Fruit fly (Drosophila melanogaster) whole organism, embryonic: ENCODE results near the gene CG31157.

Source experiments
- Ada2b ChIP-seq: fragments of 200-800 bp; sonication (Bioruptor generic); IDR thresholded peaks from 2 replicates; pipeline ENCODE4 v1.3.6; 2022; ENCODE audit warnings: missing biosample characterization, missing genetic modification characterization
- Aef1 ChIP-seq: fragments of 200-800 bp; sonication (Bioruptor generic); IDR thresholded peaks from 3 replicates; pipeline ENCODE4 v1.3.6; 2022; ENCODE audit warnings: missing biosample characterization, missing genetic modification characterization
- Antp ChIP-seq: fragments of 200-800 bp; sonication (Bioruptor generic); optimal IDR thresholded peaks from 3 replicates; lab custom pipeline; 2016; ENCODE audit warnings: missing biosample characterization, missing genetic modification characterization
- CG10462 ChIP-seq: fragments of 200-800 bp; sonication (Bioruptor generic); optimal IDR thresholded peaks from 2 replicates; lab custom pipeline; 2016; ENCODE audit warnings: missing biosample characterization, missing genetic modification characterization
- CG11560 ChIP-seq: fragments of 200-800 bp; sonication (Bioruptor generic); IDR thresholded peaks from 3 replicates; pipeline ENCODE4 v1.3.6; 2022; ENCODE audit warnings: missing biosample characterization, missing genetic modification characterization
- CG11695 ChIP-seq: fragments of 200-800 bp; sonication (Bioruptor generic); IDR thresholded peaks from 3 replicates; pipeline ENCODE4 v1.3.6; 2022; ENCODE audit warnings: missing biosample characterization, missing genetic modification characterization
- CG11696 ChIP-seq: fragments of 200-800 bp; sonication (Bioruptor generic); IDR thresholded peaks from 2 replicates; pipeline ENCODE4 v1.3.6; 2022; ENCODE audit warnings: missing biosample characterization, missing genetic modification characterization
- CG17385 ChIP-seq: fragments of 200-800 bp; sonication (Bioruptor generic); optimal IDR thresholded peaks from 3 replicates; lab custom pipeline; 2018; ENCODE audit warnings: missing biosample characterization, mild to moderate bottlenecking, missing genetic modification characterization
- CG2116 ChIP-seq: fragments of 200-800 bp; sonication (Bioruptor generic); optimal IDR thresholded peaks from 3 replicates; lab custom pipeline; 2018; ENCODE audit warnings: missing biosample characterization, mild to moderate bottlenecking, missing genetic modification characterization
- CG2120 ChIP-seq: fragments of 200-800 bp; sonication (Bioruptor generic); optimal IDR thresholded peaks from 3 replicates; lab custom pipeline; 2016; ENCODE audit warnings: missing biosample characterization, missing genetic modification characterization
- CG4360 ChIP-seq: fragments of 200-800 bp; sonication (Bioruptor generic); IDR thresholded peaks from 2 replicates; pipeline ENCODE4 v1.3.6; 2022; ENCODE audit warnings: missing biosample characterization, missing genetic modification characterization
- CG6272 ChIP-seq: fragments of 200-800 bp; sonication (Bioruptor generic); IDR thresholded peaks from 2 replicates; pipeline ENCODE4 v1.3.6; 2022; ENCODE audit warnings: missing biosample characterization, missing genetic modification characterization
- CG6654 ChIP-seq: fragments of 200-800 bp; sonication (Bioruptor generic); optimal IDR thresholded peaks from 2 replicates; lab custom pipeline; 2017; ENCODE audit warnings: missing biosample characterization, mild to moderate bottlenecking, missing genetic modification characterization
- CG7372 ChIP-seq: fragments of 200-800 bp; sonication (Bioruptor generic); IDR thresholded peaks from 2 replicates; pipeline ENCODE4 v1.3.6; 2022; ENCODE audit warnings: missing biosample characterization, missing genetic modification characterization
- CG7963 ChIP-seq: fragments of 200-800 bp; sonication (Bioruptor generic); IDR thresholded peaks from 3 replicates; pipeline ENCODE4 v1.3.6; 2022; ENCODE audit warnings: missing biosample characterization, missing genetic modification characterization; ENCODE audit not compliant: partially characterized antibody
- CG8290 ChIP-seq, 3 experiments: fragments of 200-800 bp; sonication (Bioruptor generic); optimal IDR thresholded peaks; 2 replicates each; lab custom pipeline; 2016 to 2019; ENCODE audit warnings: missing biosample characterization in 3 of 3, missing genetic modification characterization in 3 of 3, mild to moderate bottlenecking in 2 of 3, moderate library complexity in 1 of 3
- CG8478 ChIP-seq: fragments of >200 bp; optimal IDR thresholded peaks from 2 replicates; lab custom pipeline; 2018
- CG9609 ChIP-seq: fragments of 200-800 bp; sonication (Bioruptor generic); optimal IDR thresholded peaks from 3 replicates; lab custom pipeline; 2016; ENCODE audit warnings: missing biosample characterization, missing genetic modification characterization
- CrebB ChIP-seq: fragments of 200-800 bp; sonication (Bioruptor generic); optimal IDR thresholded peaks from 3 replicates; lab custom pipeline; 2018; ENCODE audit warnings: missing biosample characterization, mild to moderate bottlenecking, missing genetic modification characterization
- Doc3 ChIP-seq: fragments of 200-800 bp; sonication (Bioruptor generic); IDR thresholded peaks from 3 replicates; pipeline ENCODE4 v1.3.6; 2022; ENCODE audit warnings: missing biosample characterization, missing genetic modification characterization; ENCODE audit not compliant: partially characterized antibody
- Dp ChIP-seq: fragments of 200-800 bp; sonication (Bioruptor generic); optimal IDR thresholded peaks from 2 replicates; lab custom pipeline; 2018; ENCODE audit warnings: missing biosample characterization, mild to moderate bottlenecking, missing genetic modification characterization, moderate library complexity
- H15 ChIP-seq: fragments of 200-800 bp; sonication (Bioruptor generic); IDR thresholded peaks from 3 replicates; pipeline ENCODE4 v1.3.6; 2022; ENCODE audit warnings: missing biosample characterization, missing genetic modification characterization
- HLH54F ChIP-seq: fragments of 200-800 bp; sonication (Bioruptor generic); optimal IDR thresholded peaks from 3 replicates; lab custom pipeline; 2016; ENCODE audit warnings: missing biosample characterization, missing genetic modification characterization
- HLHmδ ChIP-seq: fragments of 200-800 bp; sonication (Bioruptor generic); optimal IDR thresholded peaks from 2 replicates; lab custom pipeline; 2018; ENCODE audit warnings: missing biosample characterization, mild to moderate bottlenecking, missing genetic modification characterization, moderate library complexity
- Mad ChIP-seq: fragments of 200-800 bp; sonication (Bioruptor generic); optimal IDR thresholded peaks from 2 replicates; lab custom pipeline; 2016; ENCODE audit warnings: missing biosample characterization, missing genetic modification characterization
- Mes4 ChIP-seq: fragments of 200-800 bp; sonication (Bioruptor generic); optimal IDR thresholded peaks from 2 replicates; lab custom pipeline; 2016; ENCODE audit warnings: missing biosample characterization, missing genetic modification characterization
- Neu2 ChIP-seq: fragments of 200-800 bp; sonication (Bioruptor generic); optimal IDR thresholded peaks from 3 replicates; lab custom pipeline; 2016; ENCODE audit warnings: missing biosample characterization, missing genetic modification characterization, borderline replicate concordance
- Pdp1 ChIP-seq, 2 experiments: fragments of 200-800 bp; sonication (Bioruptor generic); optimal IDR thresholded peaks; 3 replicates each; lab custom pipeline; 2016; ENCODE audit warnings: missing biosample characterization in 2 of 2, missing genetic modification characterization in 2 of 2, mild to moderate bottlenecking in 1 of 2, moderate library complexity in 1 of 2
- Poxn ChIP-seq: fragments of 200-800 bp; sonication (Bioruptor generic); IDR thresholded peaks from 2 replicates; pipeline ENCODE4 v1.3.6; 2022; ENCODE audit warnings: missing biosample characterization, missing genetic modification characterization
- Stat92E ChIP-seq, 3 experiments: fragments of >200 bp in 2 of 3; fragments of 200-800 bp in 1 of 3; sonication (Bioruptor generic) in 1 of 3; optimal IDR thresholded peaks; 2 replicates each; lab custom pipeline; 2017 to 2019; ENCODE audit warnings: missing biosample characterization in 3 of 3, missing genetic modification characterization in 3 of 3, mild to moderate bottlenecking in 1 of 3, moderate library complexity in 1 of 3
- abd-A ChIP-seq: fragments of 200-800 bp; sonication (Bioruptor generic); optimal IDR thresholded peaks from 3 replicates; lab custom pipeline; 2019; ENCODE audit warnings: missing biosample characterization, mild to moderate bottlenecking, missing genetic modification characterization, moderate library complexity
- ato ChIP-seq: fragments of 200-800 bp; sonication (Bioruptor generic); IDR thresholded peaks from 2 replicates; pipeline ENCODE4 v1.3.6; 2022; ENCODE audit warnings: missing biosample characterization, missing genetic modification characterization; ENCODE audit not compliant: partially characterized antibody
- bsh ChIP-seq, 2 experiments: fragments of 200-800 bp; sonication (Bioruptor generic); optimal IDR thresholded peaks; 2 replicates each; lab custom pipeline; 2017 to 2018; ENCODE audit warnings: mild to moderate bottlenecking in 2 of 2, missing biosample characterization in 2 of 2, missing genetic modification characterization in 2 of 2, moderate library complexity in 1 of 2
- chinmo ChIP-seq: fragments of 200-800 bp; sonication (Bioruptor generic); IDR thresholded peaks from 4 replicates; pipeline ENCODE4 v1.3.6; 2022; ENCODE audit warnings: missing biosample characterization, missing genetic modification characterization; ENCODE audit not compliant: partially characterized antibody
- dmrt11E ChIP-seq: fragments of 200-800 bp; sonication (Bioruptor generic); optimal IDR thresholded peaks from 3 replicates; lab custom pipeline; 2018; ENCODE audit warnings: missing biosample characterization, mild to moderate bottlenecking, missing genetic modification characterization, moderate library complexity
- hkb ChIP-seq, 2 experiments: fragments of 200-800 bp in 1 of 2; fragments of >200 bp in 1 of 2; sonication (Bioruptor generic) in 1 of 2; IDR thresholded peaks in 1 of 2; optimal IDR thresholded peaks in 1 of 2; 2 replicates each; pipeline versions ENCODE4 v1.3.6 to Lab custom; 2017 to 2022; ENCODE audit warnings: missing biosample characterization in 1 of 2, missing genetic modification characterization in 1 of 2
- kah ChIP-seq: fragments of 200-800 bp; sonication (Bioruptor generic); optimal IDR thresholded peaks from 2 replicates; lab custom pipeline; 2018; ENCODE audit warnings: missing biosample characterization, mild to moderate bottlenecking, missing genetic modification characterization
- mld ChIP-seq: fragments of 200-800 bp; sonication (Bioruptor generic); IDR thresholded peaks from 3 replicates; pipeline ENCODE4 v1.3.6; 2022; ENCODE audit warnings: missing biosample characterization, missing genetic modification characterization; ENCODE audit not compliant: partially characterized antibody
- pan ChIP-seq, 4 experiments: fragments of >200 bp in 3 of 4; fragments of 200-800 bp in 1 of 4; sonication (Bioruptor generic) in 1 of 4; optimal IDR thresholded peaks in 3 of 4; IDR thresholded peaks in 1 of 4; 2 replicates each; pipeline versions ENCODE4 v1.3.6 to Lab custom; 2017 to 2022; ENCODE audit warnings: missing biosample characterization in 2 of 4, missing genetic modification characterization in 2 of 4, mixed read lengths in 1 of 4
- phol ChIP-seq: fragments of 200-800 bp; sonication (Bioruptor generic); optimal IDR thresholded peaks from 3 replicates; lab custom pipeline; 2018; ENCODE audit warnings: missing biosample characterization, mild to moderate bottlenecking, missing genetic modification characterization, moderate library complexity
- salm ChIP-seq: fragments of 200-800 bp; sonication (Bioruptor generic); optimal IDR thresholded peaks from 2 replicates; lab custom pipeline; 2018; ENCODE audit warnings: missing biosample characterization, mild to moderate bottlenecking, missing genetic modification characterization
- sens-2 ChIP-seq: fragments of 200-800 bp; sonication (Bioruptor generic); IDR thresholded peaks from 2 replicates; pipeline ENCODE4 v1.3.6; 2022; ENCODE audit warnings: missing biosample characterization, missing genetic modification characterization
- shn ChIP-seq: fragments of 200-800 bp; sonication (Bioruptor generic); optimal IDR thresholded peaks from 3 replicates; lab custom pipeline; 2016; ENCODE audit warnings: missing biosample characterization, missing genetic modification characterization
- tap ChIP-seq: fragments of 200-800 bp; optimal IDR thresholded peaks from 3 replicates; lab custom pipeline; 2019; ENCODE audit warnings: missing biosample characterization, mild to moderate bottlenecking, missing genetic modification characterization, moderate library complexity
- trh ChIP-seq: fragments of 200-800 bp; sonication (Bioruptor generic); optimal IDR thresholded peaks from 2 replicates; lab custom pipeline; 2016; ENCODE audit warnings: missing biosample characterization, missing genetic modification characterization
- ttk ChIP-seq: fragments of 200-800 bp; sonication (Bioruptor generic); IDR thresholded peaks from 2 replicates; pipeline ENCODE4 v2.1.2; 2022; ENCODE audit warnings: missing biosample characterization, missing genetic modification characterization
- tup ChIP-seq: fragments of 200-800 bp; sonication (Bioruptor generic); optimal IDR thresholded peaks from 2 replicates; lab custom pipeline; 2016; ENCODE audit warnings: missing biosample characterization, mild to moderate bottlenecking, missing genetic modification characterization, moderate library complexity
- unc-4 ChIP-seq: fragments of 200-800 bp; sonication (Bioruptor generic); IDR thresholded peaks from 2 replicates; pipeline ENCODE4 v1.3.6; 2022; ENCODE audit warnings: missing biosample characterization, missing genetic modification characterization; ENCODE audit not compliant: partially characterized antibody

CG31157 gene

dm6 chr3R:13068022-13068421 lies 20.5 kb downstream of the CG31157 start (continued):
- peak; percentile 85 for TF ChIP-seq Mes4
- peak; percentile 14 for TF ChIP-seq shn (GFP tag; lab: Kevin White, UChicago)
- TF ChIP-seq Stat92E (GFP tag; optimal IDR thresholded peaks at IDR 0.05; lab: Kevin White, UChicago): peak in 1 of 3 experiments; percentile 7
- peak; percentile 57 for TF ChIP-seq tup (GFP tag; lab: Kevin White, UChicago)
- TF ChIP-seq HLH54F (GFP tag; lab: Kevin White, UChicago): peak; percentile 12
- TF ChIP-seq ato: no peak
- TF ChIP-seq hkb (optimal IDR thresholded peaks at IDR 0.05; lab: Kevin White, UChicago): no peak
- peak; percentile 90 for TF ChIP-seq hkb (GFP tag; IDR thresholded peaks at IDR 0.05; lab: Robert Waterston, UW)
- 0 out of 3 replicates have a peak, but pooled peaks have one; percentile 30 for TF ChIP-seq CG11560
- TF ChIP-seq CG8290 (GFP tag; optimal IDR thresholded peaks at IDR 0.05; lab: Kevin White, UChicago): peak; percentile 70
- TF ChIP-seq CG8290 (tag; optimal IDR thresholded peaks at IDR 0.05; lab: Kevin White, UChicago): peak; percentile 65 to 95
- TF ChIP-seq CG7372 (GFP tag; lab: Robert Waterston, UW): no peak
- no peak for TF ChIP-seq CG6272 (GFP tag; lab: Robert Waterston, UW)
- TF ChIP-seq unc-4 (GFP tag; lab: Robert Waterston, UW): no peak
- TF ChIP-seq CG6654 (GFP tag; lab: Kevin White, UChicago): peak; percentile 81
- peak; percentile 96 for TF ChIP-seq tap (tag; lab: Kevin White, UChicago)
- no peak for TF ChIP-seq Neu2 (GFP tag; lab: Kevin White, UChicago)
- peak; percentile 49; the same call in 1 of the 2 replicates for TF ChIP-seq CG4360 (GFP tag; lab: Robert Waterston, UW)
- TF ChIP-seq Antp (GFP tag; lab: Kevin White, UChicago): peak; percentile 51
- peak; percentile 47; the same call in 1 of the 2 replicates for TF ChIP-seq sens-2 (GFP tag; lab: Robert Waterston, UW)
- no peak for TF ChIP-seq chinmo (GFP tag; lab: Robert Waterston, UW)
- no peak for TF ChIP-seq CG7963 (GFP tag; lab: Robert Waterston, UW)
- TF ChIP-seq salm (tag; lab: Kevin White, UChicago): peak; percentile 94
- peak; percentile 77 for TF ChIP-seq HLHmδ (GFP tag; lab: Kevin White, UChicago)
- no peak for TF ChIP-seq pan (optimal IDR thresholded peaks at IDR 0.05; lab: Kevin White, UChicago)
- peak in 1 of 2 experiments; percentile 65 for TF ChIP-seq pan (GFP tag; optimal IDR thresholded peaks at IDR 0.05 in 1 of 2, IDR thresholded peaks at IDR 0.05 in 1 of 2)
- 0 out of 2 replicates have a peak, but pooled peaks have one; percentile 28 for TF ChIP-seq CG11696
- peak; percentile 46 for TF ChIP-seq CG9609 (GFP tag; lab: Kevin White, UChicago)
- TF ChIP-seq Ada2b: no peak
- TF ChIP-seq Poxn (GFP tag; lab: Robert Waterston, UW): no peak
- no peak for TF ChIP-seq mld
- peak; percentile 90 for TF ChIP-seq trh (GFP tag; lab: Kevin White, UChicago)
- peak; percentile 56; the same call in 1 of the 3 replicates for TF ChIP-seq H15 (GFP tag; lab: Robert Waterston, UW)
- peak; percentile 84 for TF ChIP-seq CrebB (tag; lab: Kevin White, UChicago)
- TF ChIP-seq CG2120 (GFP tag; lab: Kevin White, UChicago): peak; percentile 24
- peak in 1 of 2 experiments; percentile 94 for TF ChIP-seq bsh (GFP tag; optimal IDR thresholded peaks at IDR 0.05; lab: Kevin White, UChicago)
- TF ChIP-seq ttk (GFP tag; lab: Robert Waterston, UW): peak; percentile 55; the same call in 1 of the 2 replicates
- no peak for TF ChIP-seq Doc3 (GFP tag; lab: Robert Waterston, UW)
- TF ChIP-seq Aef1 (GFP tag; lab: Robert Waterston, UW): peak; percentile 17; the same call in 1 of the 3 replicates
- peak; percentile 82 for TF ChIP-seq kah
- peak; percentile 34; the same call in 1 of the 3 replicates for TF ChIP-seq CG11695 (GFP tag; lab: Robert Waterston, UW)
- TF ChIP-seq abd-A (tag; lab: Kevin White, UChicago): peak; percentile 82
- peak; percentile 78 for TF ChIP-seq phol (tag; lab: Kevin White, UChicago)
- no peak for TF ChIP-seq CG8478 (lab: Kevin White, UChicago)
- peak; percentile 72 for TF ChIP-seq Mad (GFP tag; lab: Kevin White, UChicago)
- peak; percentile 52 to 71 for TF ChIP-seq Pdp1 (GFP tag; optimal IDR thresholded peaks at IDR 0.05; lab: Kevin White, UChicago)
- peak; percentile 45 for TF ChIP-seq CG10462 (GFP tag; lab: Kevin White, UChicago)
- no peak for TF ChIP-seq Dp
- TF ChIP-seq dmrt11E (tag; lab: Kevin White, UChicago): peak; percentile 91
- TF ChIP-seq CG17385: peak; percentile 67
- peak; percentile 67 for TF ChIP-seq CG2116 (GFP tag; lab: Kevin White, UChicago)
